Worm (Caenorhabditis elegans): Measurements from ENCODE around the gene F10E7.9.

F10E7.9 gene

ce11 chrII:7126457-7126856, 16.6 kb upstream of the F10E7.9 start, which contains the start of gene F10E7.1:
Gene F10E7.1 (plus strand): TSS chrII:7126757.
- no peak for TF ChIP-seq nfya-1 (tag; optimal IDR thresholded peaks at IDR 0.05; ENCODE audit: borderline replicate concordance, insufficient read depth)
- no peak for TF ChIP-seq attf-3 (GFP tag; conservative IDR thresholded peaks at IDR 0.05)
- TF ChIP-seq B0019.2 (GFP tag; conservative IDR thresholded peaks at IDR 0.05): no peak

DNA sequence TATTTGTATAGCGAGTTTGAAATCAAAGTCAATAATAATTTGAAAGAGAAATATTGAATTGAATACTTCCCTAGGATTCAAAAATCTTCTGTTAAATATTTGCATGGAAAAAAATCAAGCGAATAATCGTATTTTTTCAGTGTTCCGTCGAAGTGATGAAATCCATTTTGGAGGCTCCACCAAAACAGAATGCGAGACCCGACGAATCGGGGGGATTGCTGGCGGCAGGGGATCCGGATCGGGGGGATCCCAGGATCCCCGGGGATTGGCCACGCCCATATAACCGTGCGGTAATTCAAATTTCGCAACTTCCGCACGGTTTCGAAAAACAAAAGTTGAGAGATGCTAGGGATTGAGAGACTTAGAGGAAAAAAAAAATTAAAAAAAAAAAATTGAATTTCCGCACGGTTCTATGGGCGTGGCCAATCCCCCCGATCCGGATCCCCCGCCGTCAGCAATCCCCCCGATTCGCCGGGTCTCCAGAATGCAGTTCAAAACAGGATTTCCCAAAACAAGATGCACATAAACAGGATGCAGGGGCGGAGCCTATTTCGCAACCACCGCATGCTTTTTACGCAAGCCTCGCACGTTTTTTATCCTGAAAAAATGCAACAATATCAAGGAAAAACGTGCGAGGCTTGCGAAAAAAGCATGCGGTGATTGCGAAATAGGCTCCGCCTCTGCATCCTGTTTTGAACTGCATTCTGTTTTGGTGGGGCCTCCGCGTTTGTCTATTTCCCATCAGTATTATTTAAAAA, 13.0 kb upstream of the F10E7.9 start, which contains the start of gene F10E7.11:
TSS of gene F10E7.11 (minus strand) at position 232 of the 758 bp plus-strand sequence.
- TF ChIP-seq sptf-2 (GFP tag; optimal IDR thresholded peaks at IDR 0.05) (no peak), Y56A3A.18 (GFP tag; IDR thresholded peaks at IDR 0.05) (no peak), unc-62 (GFP tag; optimal IDR thresholded peaks at IDR 0.05) (no peak), rpc-1 (optimal IDR thresholded peaks at IDR 0.05) (peak; percentile 9), rpc-1 (tag; optimal IDR thresholded peaks at IDR 0.05) (no peak), F37B4.10 (GFP tag; IDR thresholded peaks at IDR 0.05) (no peak), F10E7.11 (tag; optimal IDR thresholded peaks at IDR 0.05) (no peak), ztf-22 (GFP tag; optimal IDR thresholded peaks at IDR 0.05) (no peak), gei-17 (GFP tag; optimal IDR thresholded peaks at IDR 0.05) (no peak), T26A5.8 (tag; optimal IDR thresholded peaks at IDR 0.05) (no peak), xnd-1 (tag; optimal IDR thresholded peaks at IDR 0.05) (peak; percentile 4), T07F8.4 (tag; optimal IDR thresholded peaks at IDR 0.05) (no peak), bed-2 (GFP tag; IDR thresholded peaks at IDR 0.05) (no peak), dox-1 (GFP tag; IDR thresholded peaks at IDR 0.05) (no peak; the same call in 1 of the 2 replicates), ceh-79 (tag; optimal IDR thresholded peaks at IDR 0.05) (no peak), athp-1 (tag; optimal IDR thresholded peaks at IDR 0.05) (no peak), lin-26 (GFP tag; IDR thresholded peaks at IDR 0.05) (peak; percentile 26; the same call in 1 of the 2 replicates), hmg-1.2 (GFP tag; IDR thresholded peaks at IDR 0.05) (peak; percentile 7; the same call in 1 of the 2 replicates), attf-5 (GFP tag; optimal IDR thresholded peaks at IDR 0.05) (peak; percentile 21), egl-44 (GFP tag; IDR thresholded peaks at IDR 0.05) (no peak), Y67H2A.10 (GFP tag; conservative IDR thresholded peaks at IDR 0.05) (no peak), lsy-27 (tag; optimal IDR thresholded peaks at IDR 0.05; ENCODE audit: borderline replicate concordance, insufficient read depth) (no peak), K12H6.12 (tag; optimal IDR thresholded peaks at IDR 0.05) (no peak), madf-10 (tag; optimal IDR thresholded peaks at IDR 0.05) (no peak), nhr-120 (GFP tag; IDR thresholded peaks at IDR 0.05) (no peak), hrde-1 (tag; optimal IDR thresholded peaks at IDR 0.05; ENCODE audit: borderline replicate concordance) (no peak), nhr-27 (tag; optimal IDR thresholded peaks at IDR 0.05) (no peak), lir-1 (GFP tag; conservative IDR thresholded peaks at IDR 0.05) (no peak), F22D6.2 (tag; optimal IDR thresholded peaks at IDR 0.05) (no peak), snpc-1.3 (tag; optimal IDR thresholded peaks at IDR 0.05; ENCODE audit: insufficient read depth) (no peak), tbp1 (GFP tag; optimal IDR thresholded peaks at IDR 0.05) (no peak), hmg-20 (GFP tag; IDR thresholded peaks at IDR 0.05) (no peak), ztf-25 (GFP tag; IDR thresholded peaks at IDR 0.05) (0 out of 2 replicates have a peak, but pooled peaks have one; percentile 21), ztf-26 (tag; optimal IDR thresholded peaks at IDR 0.05) (no peak), F52B5.7 (tag; optimal IDR thresholded peaks at IDR 0.05) (no peak), nfya-1 (tag; optimal IDR thresholded peaks at IDR 0.05; ENCODE audit: borderline replicate concordance, insufficient read depth) (no peak), zfh-2 (GFP tag; conservative IDR thresholded peaks at IDR 0.05) (peak; percentile 92), cebp-2 (GFP tag; IDR thresholded peaks at IDR 0.05) (no peak), C06A6.2 (GFP tag; conservative IDR thresholded peaks at IDR 0.05) (peak; percentile 71; the same call in 1 of the 2 replicates), snpc-1.1 (tag; optimal IDR thresholded peaks at IDR 0.05; ENCODE audit: insufficient read depth) (no peak), C17E4.6 (GFP tag; IDR thresholded peaks at IDR 0.05) (no peak), B0019.2 (GFP tag; conservative IDR thresholded peaks at IDR 0.05) (no peak), dpff-1 (tag; optimal IDR thresholded peaks at IDR 0.05) (no peak), F23B12.7 (tag; optimal IDR thresholded peaks at IDR 0.05; ENCODE audit: insufficient read depth) (no peak)

All from whole organism, young adult.